Worm (Caenorhabditis elegans) whole organism, young adult: Measurements from ENCODE around the gene C44B7.5.

ENCODE experiments used
- die-1 ChIP-seq: sonication (generic microtip); optimal IDR thresholded peaks from 2 replicates; lab custom pipeline; 2016; ENCODE audit warnings: missing genotype, mild to moderate bottlenecking, missing genetic modification characterization, missing compliant biosample characterization
- dpff-1 ChIP-seq: sonication (generic microtip); optimal IDR thresholded peaks from 2 replicates; lab custom pipeline; 2017; ENCODE audit warnings: mild to moderate bottlenecking, missing genetic modification characterization, missing compliant biosample characterization
- egl-44 ChIP-seq: fragments of 200-800 bp; sonication (Bioruptor generic); IDR thresholded peaks from 2 replicates; pipeline ENCODE4 v1.3.6; 2022; ENCODE audit warnings: missing genetic modification reagents, missing genetic modification characterization, missing compliant biosample characterization
- fkh-3 ChIP-seq: sonication (generic microtip); optimal IDR thresholded peaks from 2 replicates; lab custom pipeline; 2016; ENCODE audit warnings: mild to moderate bottlenecking, missing genetic modification characterization, missing compliant biosample characterization
- hrde-1 ChIP-seq: sonication (generic microtip); optimal IDR thresholded peaks from 2 replicates; lab custom pipeline; 2016; ENCODE audit warnings: missing genetic modification characterization, mild to moderate bottlenecking, missing compliant biosample characterization, moderate library complexity, missing genotype, missing genetic modification reagents, borderline replicate concordance
- nhr-27 ChIP-seq: fragments of 200-800 bp; sonication (Bioruptor generic); optimal IDR thresholded peaks from 2 replicates; lab custom pipeline; 2018; ENCODE audit warnings: mild to moderate bottlenecking, missing genetic modification characterization, moderate library complexity, missing compliant biosample characterization
- pha-4 ChIP-seq: fragments of 150-350 bp; sonication (generic microtip); optimal IDR thresholded peaks from 2 replicates; lab custom pipeline; 2014; ENCODE audit warnings: missing biosample characterization, missing genetic modification reagents, missing genetic modification characterization
- repo-1 ChIP-seq: sonication (generic microtip); optimal IDR thresholded peaks from 2 replicates; lab custom pipeline; 2017; ENCODE audit warnings: mild to moderate bottlenecking, missing genetic modification characterization, missing compliant biosample characterization
- snpc-4 ChIP-seq, 5 experiments: fragments of 150-350 bp in 1 of 5; sonication (generic microtip) in 4 of 5; optimal IDR thresholded peaks; 2 replicates each; lab custom pipeline; 2014 to 2018; ENCODE audit warnings: missing genetic modification characterization in 5 of 5, missing biosample characterization in 3 of 5, antibody characterized with exemption in 2 of 5, mild to moderate bottlenecking in 2 of 5, missing compliant biosample characterization in 2 of 5, missing genotype in 2 of 5, moderate library complexity in 2 of 5, missing genetic modification reagents in 1 of 5

DNA sequence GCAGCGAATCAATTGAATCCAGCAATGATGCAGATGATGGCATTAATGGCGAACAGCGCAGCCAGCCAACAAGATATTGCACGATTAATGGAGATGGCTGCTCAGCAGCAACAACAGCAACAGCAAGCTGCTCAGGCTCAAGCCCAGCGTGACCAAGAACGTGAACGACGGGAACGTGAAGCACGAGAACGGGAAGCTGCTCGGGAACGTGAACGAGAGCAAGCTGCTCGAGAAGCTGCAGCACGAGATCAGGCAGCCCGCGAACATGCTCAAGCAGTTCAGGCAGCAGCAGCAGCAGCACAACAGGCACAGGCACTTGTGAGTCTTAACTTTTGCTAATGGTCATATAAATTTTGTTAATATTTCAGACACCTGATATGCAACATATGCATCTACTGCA, 25.7 kb downstream of the C44B7.5 start:
- TF ChIP-seq pha-4 (tag; lab: Kevin White, UChicago), result no peak
- TF ChIP-seq nhr-27 (tag; lab: Kevin White, UChicago), result no peak
- no peak for TF ChIP-seq die-1
- TF ChIP-seq snpc-4 (GFP tag; optimal IDR thresholded peaks at IDR 0.05; lab: Kevin White, UChicago), result no peak
- TF ChIP-seq snpc-4 (tag; optimal IDR thresholded peaks at IDR 0.05; lab: Kevin White, UChicago), result no peak
- TF ChIP-seq egl-44 (GFP tag; lab: Robert Waterston, UW), result no peak
- TF ChIP-seq repo-1 (tag; lab: Kevin White, UChicago), result peak; percentile 10
- TF ChIP-seq hrde-1 (tag; lab: Kevin White, UChicago), result no peak
- TF ChIP-seq dpff-1 (tag; lab: Kevin White, UChicago), result no peak
- no peak for TF ChIP-seq fkh-3
